Worm (Caenorhabditis elegans): Measurements from ENCODE around the gene Y53F4B.17.
"Not testable (repeated sequence)": the region's sequence is repeated elsewhere in the genome, so short reads cannot be mapped to it uniquely, and the experiment has no call there.

- TF ChIP-seq bed-1 (GFP tag; IDR thresholded peaks at IDR 0.05); snpc-1.1 (tag; optimal IDR thresholded peaks at IDR 0.05; ENCODE audit: insufficient read depth); snpc-4 (GFP tag; optimal IDR thresholded peaks at IDR 0.05); snpc-4 (tag; optimal IDR thresholded peaks at IDR 0.05); him-1 (tag; optimal IDR thresholded peaks at IDR 0.05); ztf-18 (tag; optimal IDR thresholded peaks at IDR 0.05); ztf-22 (GFP tag; optimal IDR thresholded peaks at IDR 0.05); lsy-27 (tag; optimal IDR thresholded peaks at IDR 0.05; ENCODE audit: borderline replicate concordance, insufficient read depth); nhr-120 (GFP tag; IDR thresholded peaks at IDR 0.05); hmg-1.2 (GFP tag; IDR thresholded peaks at IDR 0.05); unc-130 (GFP tag; optimal IDR thresholded peaks at IDR 0.05); ekl-4 (GFP tag; IDR thresholded peaks at IDR 0.05): not testable (repeated sequence)
Observed at ce11 chrII:15096328-15096727, 37.9 kb downstream of the Y53F4B.17 start.

All from whole organism, young adult.